Worm (Caenorhabditis elegans): ENCODE data around the gene C01G6.9.
A peak's percentile ranks its signal among the peaks of the same experiment; 100 is the strongest.

The C01G6.9 gene

DNA sequence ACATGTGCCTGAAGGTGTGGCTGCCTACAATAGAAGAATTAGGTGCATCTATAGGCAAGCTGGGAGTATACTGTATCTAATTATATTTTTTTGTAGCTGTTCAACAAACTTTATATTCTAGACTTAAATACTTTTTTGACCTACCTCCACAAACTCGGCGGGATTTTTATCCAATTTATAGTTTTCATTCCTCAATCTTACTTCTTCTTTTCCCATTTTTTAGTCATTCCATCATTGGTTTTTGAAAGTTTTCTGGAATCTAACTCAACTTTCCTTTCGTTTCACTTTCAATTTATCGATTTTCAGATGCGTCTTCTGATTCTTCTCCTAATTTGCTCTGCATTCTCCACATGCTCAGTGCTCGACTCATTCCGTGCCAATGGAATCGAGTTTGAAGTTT lies 26.0 kb downstream of the C01G6.9 start, which contains the start of gene C01G6.3:
C01G6.3 (plus strand) TSS at position 301 of the 400 bp plus-strand sequence.
- TF ChIP-seq ZK546.5 (tag; optimal IDR thresholded peaks at IDR 0.05), result no peak
- TF ChIP-seq mml-1 (tag; optimal IDR thresholded peaks at IDR 0.05), result no peak
- no peak for TF ChIP-seq lsy-12 (tag; optimal IDR thresholded peaks at IDR 0.05)
- TF ChIP-seq tbx-2 (tag; optimal IDR thresholded peaks at IDR 0.05), result no peak
- no peak for TF ChIP-seq egl-27 (tag; optimal IDR thresholded peaks at IDR 0.05)
- no peak for TF ChIP-seq aly-2 (tag; optimal IDR thresholded peaks at IDR 0.05)
- TF ChIP-seq ama-1 (optimal IDR thresholded peaks at IDR 0.05), result no peak
- no peak for TF ChIP-seq daf-12 (tag; optimal IDR thresholded peaks at IDR 0.05)
- TF ChIP-seq nhr-43 (tag; optimal IDR thresholded peaks at IDR 0.05; ENCODE audit: poor library complexity, severe bottlenecking), result no peak
- TF ChIP-seq skn-1 (tag; optimal IDR thresholded peaks at IDR 0.05), result no peak
- no peak for TF ChIP-seq unc-62 (GFP tag; optimal IDR thresholded peaks at IDR 0.05)
- TF ChIP-seq ceh-16 (tag; optimal IDR thresholded peaks at IDR 0.05), result no peak
- no peak for TF ChIP-seq sea-2 (GFP tag; optimal IDR thresholded peaks at IDR 0.05)
- TF ChIP-seq R02D3.7 (tag; optimal IDR thresholded peaks at IDR 0.05), result no peak
- TF ChIP-seq nhr-23 (tag; optimal IDR thresholded peaks at IDR 0.05), result no peak
- TF ChIP-seq snpc-4 (tag; optimal IDR thresholded peaks at IDR 0.05), result no peak
- no peak for TF ChIP-seq ceh-28 (tag; optimal IDR thresholded peaks at IDR 0.05)

ce11 chrII:9268983-9269382 lies 26.6 kb downstream of the C01G6.9 start:
- TF ChIP-seq nhr-237 (tag; optimal IDR thresholded peaks at IDR 0.05) (no peak), elt-3 (tag; optimal IDR thresholded peaks at IDR 0.05) (no peak), nhr-76 (tag; optimal IDR thresholded peaks at IDR 0.05) (no peak)

ce11 chrII:9266755-9267154 lies 28.9 kb downstream of the C01G6.9 start, which contains the start of gene C01G6.2:
Gene C01G6.2, plus strand, starts transcription at chrII:9267055.
- TF ChIP-seq ceh-28 (tag; optimal IDR thresholded peaks at IDR 0.05) (no peak), fkh-10 (GFP tag; optimal IDR thresholded peaks at IDR 0.05) (no peak), daf-12 (tag; optimal IDR thresholded peaks at IDR 0.05) (no peak), ceh-16 (tag; optimal IDR thresholded peaks at IDR 0.05) (no peak), aly-2 (tag; optimal IDR thresholded peaks at IDR 0.05) (no peak), nhr-11 (tag; optimal IDR thresholded peaks at IDR 0.05) (no peak), ZK546.5 (tag; optimal IDR thresholded peaks at IDR 0.05) (no peak), lsy-12 (tag; optimal IDR thresholded peaks at IDR 0.05) (no peak), lin-15B (tag; optimal IDR thresholded peaks at IDR 0.05) (no peak), unc-62 (GFP tag; optimal IDR thresholded peaks at IDR 0.05) (no peak), sea-2 (GFP tag; optimal IDR thresholded peaks at IDR 0.05) (no peak), mdl-1 (tag; optimal IDR thresholded peaks at IDR 0.05) (no peak), ama-1 (optimal IDR thresholded peaks at IDR 0.05) (no peak), snpc-4 (tag; optimal IDR thresholded peaks at IDR 0.05) (no peak), ztf-4 (tag; optimal IDR thresholded peaks at IDR 0.05) (no peak), egl-5 (tag; optimal IDR thresholded peaks at IDR 0.05) (no peak), mml-1 (tag; optimal IDR thresholded peaks at IDR 0.05) (no peak), nhr-237 (tag; optimal IDR thresholded peaks at IDR 0.05) (no peak)

DNA sequence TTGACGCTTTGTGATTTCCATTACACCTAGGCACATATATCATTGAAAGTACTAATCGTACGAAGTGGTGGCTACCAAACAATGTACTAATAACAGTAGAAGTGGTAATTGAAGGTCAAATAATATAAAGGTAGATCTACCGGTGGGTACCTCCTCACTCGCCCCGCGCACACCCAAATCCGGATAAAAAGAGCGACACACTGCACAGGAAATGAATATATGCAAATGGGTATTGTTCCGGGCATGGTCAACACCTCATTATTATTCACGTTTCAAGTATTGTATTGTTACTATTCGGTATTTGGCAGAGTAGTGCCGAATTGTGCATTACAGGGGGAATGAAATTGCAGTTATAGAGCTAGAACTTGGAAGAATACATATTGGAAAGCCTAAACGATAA lies 29.4 kb downstream of the C01G6.9 start:
- TF ChIP-seq egl-27 (tag; optimal IDR thresholded peaks at IDR 0.05) (no peak), snpc-4 (tag; optimal IDR thresholded peaks at IDR 0.05) (no peak), fkh-10 (GFP tag; optimal IDR thresholded peaks at IDR 0.05) (no peak), ZK546.5 (tag; optimal IDR thresholded peaks at IDR 0.05) (no peak), lin-15B (tag; optimal IDR thresholded peaks at IDR 0.05) (no peak), unc-39 (tag; optimal IDR thresholded peaks at IDR 0.05) (no peak), ama-1 (optimal IDR thresholded peaks at IDR 0.05) (no peak), nhr-77 (tag; optimal IDR thresholded peaks at IDR 0.05) (no peak), aly-2 (tag; optimal IDR thresholded peaks at IDR 0.05) (no peak)

DNA sequence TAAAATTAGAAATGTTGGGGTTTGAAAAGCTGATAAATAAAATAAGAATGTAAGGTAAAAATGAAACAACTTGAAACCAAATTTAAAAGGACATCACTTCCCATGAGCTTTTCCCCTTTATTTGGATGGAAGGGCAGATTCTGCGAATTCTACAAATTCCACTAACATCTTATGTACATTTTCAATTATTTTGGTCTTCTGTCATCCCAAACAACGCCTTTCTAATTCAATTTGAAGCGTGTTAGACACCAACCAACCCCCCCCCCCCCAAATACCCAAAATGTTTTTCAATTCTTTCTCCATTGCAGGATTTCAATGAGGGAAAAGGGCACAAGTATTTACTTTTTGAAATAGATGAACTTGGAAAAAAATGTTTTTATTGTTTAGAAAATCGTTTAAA lies 29.9 kb downstream of the C01G6.9 start:
- TF ChIP-seq egl-27 (tag; optimal IDR thresholded peaks at IDR 0.05), result no peak
- no peak for TF ChIP-seq nhr-77 (tag; optimal IDR thresholded peaks at IDR 0.05)

- TF ChIP-seq ztf-11 (tag; optimal IDR thresholded peaks at IDR 0.05) (no peak), nfya-1 (tag; optimal IDR thresholded peaks at IDR 0.05; ENCODE audit: insufficient read depth) (peak; percentile 64), elt-1 (tag; optimal IDR thresholded peaks at IDR 0.05) (peak; percentile 50), lin-39 (tag; optimal IDR thresholded peaks at IDR 0.05) (peak; percentile 82), egl-5 (tag; optimal IDR thresholded peaks at IDR 0.05) (peak; percentile 82), pha-4 (tag; optimal IDR thresholded peaks at IDR 0.05) (no peak)
Measured at ce11 chrII:9264689-9265278, 30.8 kb downstream of the C01G6.9 start.

Data from whole organism, L3 larva.